Fruit fly (Drosophila melanogaster): Measurements from ENCODE around the gene heca.

The heca gene

DNA sequence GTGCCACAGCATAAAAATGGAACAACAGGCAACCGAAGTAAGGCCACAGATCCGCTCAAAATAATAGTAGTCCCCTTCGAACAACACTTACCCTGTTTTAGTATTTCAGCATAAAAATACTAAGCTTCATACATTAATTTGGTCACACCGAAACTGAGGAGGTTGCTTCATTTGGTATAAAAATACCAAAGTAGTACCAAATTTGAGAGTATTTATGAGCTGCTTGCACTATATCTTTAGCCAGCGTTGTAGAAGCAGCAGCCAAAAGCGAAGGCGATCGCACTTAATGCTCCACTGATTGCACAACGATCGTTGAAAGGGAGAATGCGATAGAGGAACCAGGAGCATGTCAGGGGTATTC lies 18.8 kb upstream of the heca start (continued):
- peak; percentile 93 for TF ChIP-seq spab (GFP tag; optimal IDR thresholded peaks at IDR 0.05)
- TF ChIP-seq lz (GFP tag; optimal IDR thresholded peaks at IDR 0.05), result peak; percentile 95
- peak; percentile 94 for TF ChIP-seq vri (GFP tag; optimal IDR thresholded peaks at IDR 0.05)
- TF ChIP-seq fkh (GFP tag; optimal IDR thresholded peaks at IDR 0.05), result no peak
- peak; percentile 95 for TF ChIP-seq fd59A (GFP tag; optimal IDR thresholded peaks at IDR 0.05)
- TF ChIP-seq CG1621 (tag; optimal IDR thresholded peaks at IDR 0.05), result peak; percentile 96
- peak; percentile 83 for TF ChIP-seq CG8319 (GFP tag; optimal IDR thresholded peaks at IDR 0.05)
- TF ChIP-seq Sox14 (GFP tag; optimal IDR thresholded peaks at IDR 0.05), result peak; percentile 94
- peak; percentile 90 for TF ChIP-seq cyc (GFP tag; optimal IDR thresholded peaks at IDR 0.05)
- TF ChIP-seq Sox102F (GFP tag; optimal IDR thresholded peaks at IDR 0.05), result peak; percentile 94
- TF ChIP-seq CG3032 (tag; optimal IDR thresholded peaks at IDR 0.05), result peak; percentile 96
- TF ChIP-seq CG9139 (GFP tag; optimal IDR thresholded peaks at IDR 0.05), result peak; percentile 87
- TF ChIP-seq CG11762 (GFP tag; optimal IDR thresholded peaks at IDR 0.05; ENCODE audit: insufficient read depth), result peak; percentile 85
- no peak for TF ChIP-seq Blimp-1 (GFP tag; optimal IDR thresholded peaks at IDR 0.05)
- peak; percentile 46 to 88 for TF ChIP-seq salr (GFP tag; optimal IDR thresholded peaks at IDR 0.05)
- peak; percentile 71 for TF ChIP-seq CG4318 (GFP tag; optimal IDR thresholded peaks at IDR 0.05)
- peak; percentile 92 for TF ChIP-seq acj6 (GFP tag; optimal IDR thresholded peaks at IDR 0.05)
- peak; percentile 94 to 95 for TF ChIP-seq ss (GFP tag; optimal IDR thresholded peaks at IDR 0.05)
- TF ChIP-seq CG11294 (GFP tag; IDR thresholded peaks at IDR 0.05), result peak; percentile 30; the same call in 1 of the 2 replicates

DNA sequence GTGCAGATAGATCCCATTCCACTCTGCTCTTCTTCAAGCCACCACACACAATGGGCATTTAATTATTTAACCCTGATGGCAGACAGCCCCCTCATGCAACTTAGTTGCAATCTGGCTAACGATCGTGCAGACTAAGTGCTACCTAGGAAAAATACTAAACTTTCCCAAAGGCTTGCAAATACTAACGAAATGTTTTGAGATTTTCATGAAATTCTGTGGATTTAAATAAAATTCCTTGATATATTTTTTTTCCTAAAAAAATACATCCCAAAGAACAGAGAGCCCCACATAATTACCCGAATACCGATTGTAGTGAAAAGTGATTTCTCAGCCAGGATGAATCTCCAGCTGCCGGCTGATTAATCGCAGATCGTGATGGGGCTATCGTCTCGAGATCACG lies 18.2 kb upstream of the heca start:
- no peak for TF ChIP-seq Sox15 (GFP tag; optimal IDR thresholded peaks at IDR 0.05)
- no peak for TF ChIP-seq cyc (GFP tag; optimal IDR thresholded peaks at IDR 0.05)
- TF ChIP-seq acj6 (GFP tag; optimal IDR thresholded peaks at IDR 0.05), result peak; percentile 24
- peak; percentile 36 for TF ChIP-seq CG8319 (GFP tag; optimal IDR thresholded peaks at IDR 0.05)
- no peak for TF ChIP-seq CG31627 (GFP tag; optimal IDR thresholded peaks at IDR 0.05)
- no peak for TF ChIP-seq lz (GFP tag; optimal IDR thresholded peaks at IDR 0.05)
- TF ChIP-seq fkh (GFP tag; optimal IDR thresholded peaks at IDR 0.05), result no peak
- no peak for TF ChIP-seq Sox102F (GFP tag; optimal IDR thresholded peaks at IDR 0.05)
- TF ChIP-seq Hr38 (GFP tag; optimal IDR thresholded peaks at IDR 0.05), result no peak
- TF ChIP-seq Ets96B (tag; optimal IDR thresholded peaks at IDR 0.05), result peak; percentile 85
- TF ChIP-seq CG10631 (GFP tag; optimal IDR thresholded peaks at IDR 0.05), result peak; percentile 72
- TF ChIP-seq Lpt (GFP tag; optimal IDR thresholded peaks at IDR 0.05), result no peak
- TF ChIP-seq CG8632 (GFP tag; optimal IDR thresholded peaks at IDR 0.05), result no peak
- no peak for TF ChIP-seq CG15336 (GFP tag; IDR thresholded peaks at IDR 0.05)
- peak; percentile 100 for TF ChIP-seq dsx (GFP tag; optimal IDR thresholded peaks at IDR 0.05; ENCODE audit: poor library complexity, severe bottlenecking)
- TF ChIP-seq CG6276 (GFP tag; optimal IDR thresholded peaks at IDR 0.05), result no peak
- peak; percentile 66 for TF ChIP-seq CG3919 (GFP tag; optimal IDR thresholded peaks at IDR 0.05)
- TF ChIP-seq Eip75B (GFP tag; optimal IDR thresholded peaks at IDR 0.05), result peak; percentile 44
- TF ChIP-seq spab (GFP tag; optimal IDR thresholded peaks at IDR 0.05), result peak; percentile 69
- no peak for TF ChIP-seq topi (GFP tag; optimal IDR thresholded peaks at IDR 0.05)
- TF ChIP-seq vri (GFP tag; optimal IDR thresholded peaks at IDR 0.05), result no peak
- no peak for TF ChIP-seq fd85E (GFP tag; optimal IDR thresholded peaks at IDR 0.05)
- TF ChIP-seq net (GFP tag; optimal IDR thresholded peaks at IDR 0.05), result peak; percentile 35
- no peak for TF ChIP-seq Blimp-1 (GFP tag; optimal IDR thresholded peaks at IDR 0.05)
- no peak for TF ChIP-seq Hr39 (GFP tag; optimal IDR thresholded peaks at IDR 0.05)
- peak; percentile 42 for TF ChIP-seq pdm3 (GFP tag; optimal IDR thresholded peaks at IDR 0.05)
- peak; percentile 15 for TF ChIP-seq CG6792 (GFP tag; optimal IDR thresholded peaks at IDR 0.05)
- TF ChIP-seq CG3032 (tag; optimal IDR thresholded peaks at IDR 0.05), result peak; percentile 82
- peak in 1 of 2 experiments; percentile 45 for TF ChIP-seq ss (GFP tag; optimal IDR thresholded peaks at IDR 0.05)
- TF ChIP-seq Ets21C (GFP tag; optimal IDR thresholded peaks at IDR 0.05), result no peak
- TF ChIP-seq Eip78C (GFP tag), result peak; percentile 78
- TF ChIP-seq fd59A (GFP tag; optimal IDR thresholded peaks at IDR 0.05), result peak; percentile 75
- TF ChIP-seq CG11762 (GFP tag; optimal IDR thresholded peaks at IDR 0.05; ENCODE audit: insufficient read depth), result no peak
- peak; percentile 43 for TF ChIP-seq CG9139 (GFP tag; optimal IDR thresholded peaks at IDR 0.05)
- TF ChIP-seq CG7368 (GFP tag; optimal IDR thresholded peaks at IDR 0.05), result peak; percentile 19
- TF ChIP-seq Sox14 (GFP tag; optimal IDR thresholded peaks at IDR 0.05), result peak; percentile 37
- TF ChIP-seq svp (GFP tag), result no peak
- TF ChIP-seq Met (GFP tag; optimal IDR thresholded peaks at IDR 0.05), result peak; percentile 31
- TF ChIP-seq salr (GFP tag; optimal IDR thresholded peaks at IDR 0.05), result peak in 1 of 2 experiments; percentile 67
- TF ChIP-seq Eip93F (GFP tag; optimal IDR thresholded peaks at IDR 0.05), result no peak
- peak; percentile 49 for TF ChIP-seq achi (GFP tag; optimal IDR thresholded peaks at IDR 0.05)
- peak; percentile 67 for TF ChIP-seq CG6808 (GFP tag; optimal IDR thresholded peaks at IDR 0.05)
- no peak for TF ChIP-seq Smox (GFP tag; optimal IDR thresholded peaks at IDR 0.05)
- TF ChIP-seq CG1621 (tag; optimal IDR thresholded peaks at IDR 0.05), result peak; percentile 66
- TF ChIP-seq Hr4 (GFP tag; optimal IDR thresholded peaks at IDR 0.05), result peak; percentile 21

Measured in whole organism, prepupa.